Worm (Caenorhabditis elegans): Measurements from ENCODE around the gene arcp-1.
A peak's percentile ranks its signal among the peaks of the same experiment; 100 is the strongest.

arcp-1 gene

ce11 chrIII:3801379-3801894, 42.2 kb upstream of the arcp-1 start (continued):
- TF ChIP-seq nhr-102 (tag; optimal IDR thresholded peaks at IDR 0.05) = peak; percentile 83
- TF ChIP-seq attf-4 (tag; optimal IDR thresholded peaks at IDR 0.05) = no peak
- TF ChIP-seq tra-1 (GFP tag; IDR thresholded peaks at IDR 0.05) = peak; percentile 91
- peak; percentile 89 for TF ChIP-seq ceh-20 (GFP tag; IDR thresholded peaks at IDR 0.05)
- TF ChIP-seq nhr-42 (GFP tag; IDR thresholded peaks at IDR 0.05) = peak; percentile 90
- peak; percentile 4 for TF ChIP-seq unc-39 (tag; optimal IDR thresholded peaks at IDR 0.05)
- no peak for TF ChIP-seq daf-12 (tag; optimal IDR thresholded peaks at IDR 0.05)
- TF ChIP-seq ama-1 (optimal IDR thresholded peaks at IDR 0.05) = peak; percentile 74
- peak; percentile 97 for TF ChIP-seq nhr-11 (tag; optimal IDR thresholded peaks at IDR 0.05)
- peak in 1 of 2 experiments; percentile 99 for TF ChIP-seq unc-62 (GFP tag; optimal IDR thresholded peaks at IDR 0.05 in 1 of 2)
- TF ChIP-seq unc-62 (tag; optimal IDR thresholded peaks at IDR 0.05) = no peak
- TF ChIP-seq ctbp-1 (GFP tag; IDR thresholded peaks at IDR 0.05) = peak; percentile 96
- peak; percentile 86 for TF ChIP-seq zag-1 (tag; optimal IDR thresholded peaks at IDR 0.05)
- no peak for TF ChIP-seq ceh-44 (GFP tag; IDR thresholded peaks at IDR 0.05)
- peak; percentile 53; the same call in 1 of the 2 replicates for TF ChIP-seq madf-9 (GFP tag; conservative IDR thresholded peaks at IDR 0.05)
- TF ChIP-seq aha-1 (tag) = peak; percentile 100
- TF ChIP-seq nhr-10 (tag; optimal IDR thresholded peaks at IDR 0.05) = peak; percentile 96

ce11 chrIII:3800934-3801252, 41.7 kb upstream of the arcp-1 start:
- TF ChIP-seq zag-1 (tag; optimal IDR thresholded peaks at IDR 0.05) (no peak), fos-1 (tag; optimal IDR thresholded peaks at IDR 0.05) (no peak), daf-8 (GFP tag; IDR thresholded peaks at IDR 0.05) (no peak), nhr-6 (tag; optimal IDR thresholded peaks at IDR 0.05) (no peak), dmd-8 (GFP tag; IDR thresholded peaks at IDR 0.05) (no peak), jun-1 (tag; optimal IDR thresholded peaks at IDR 0.05) (no peak), nhr-28 (tag; optimal IDR thresholded peaks at IDR 0.05) (no peak), ztf-7 (tag; optimal IDR thresholded peaks at IDR 0.05) (no peak), nhr-42 (GFP tag; IDR thresholded peaks at IDR 0.05) (no peak), lin-15B (tag; optimal IDR thresholded peaks at IDR 0.05) (no peak), php-3 (GFP tag; IDR thresholded peaks at IDR 0.05) (no peak), hif-1 (tag; optimal IDR thresholded peaks at IDR 0.05) (no peak), rbr-2 (tag; optimal IDR thresholded peaks at IDR 0.05) (no peak), madf-9 (GFP tag; conservative IDR thresholded peaks at IDR 0.05) (no peak), ctbp-1 (GFP tag; IDR thresholded peaks at IDR 0.05) (no peak), saeg-2 (GFP tag; IDR thresholded peaks at IDR 0.05) (no peak), ceh-44 (GFP tag; IDR thresholded peaks at IDR 0.05) (no peak)

- TF ChIP-seq dve-1 (tag; optimal IDR thresholded peaks at IDR 0.05; ENCODE audit: insufficient read depth) = peak; percentile 36
- TF ChIP-seq dpl-1 (GFP tag; optimal IDR thresholded peaks at IDR 0.05) = no peak
- no peak for TF ChIP-seq ceh-28 (tag; optimal IDR thresholded peaks at IDR 0.05)
- TF ChIP-seq aha-1 (tag) = peak; percentile 83
- TF ChIP-seq mxl-3 (GFP tag; optimal IDR thresholded peaks at IDR 0.05) = peak; percentile 33
- TF ChIP-seq pqm-1 (tag; optimal IDR thresholded peaks at IDR 0.05) = peak; percentile 26
- TF ChIP-seq daf-16 (GFP tag; optimal IDR thresholded peaks at IDR 0.05) = no peak
- TF ChIP-seq daf-16 (tag; optimal IDR thresholded peaks at IDR 0.05) = peak; percentile 68
- peak in 1 of 2 experiments; percentile 90 for TF ChIP-seq unc-62 (GFP tag; optimal IDR thresholded peaks at IDR 0.05 in 1 of 2)
- TF ChIP-seq unc-62 (tag; optimal IDR thresholded peaks at IDR 0.05) = no peak
- TF ChIP-seq nhr-28 (tag; optimal IDR thresholded peaks at IDR 0.05) = peak; percentile 27
- TF ChIP-seq ceh-20 (GFP tag; IDR thresholded peaks at IDR 0.05) = no peak
- TF ChIP-seq hlh-11 (tag; optimal IDR thresholded peaks at IDR 0.05) = peak; percentile 23
These were observed 41.2 kb upstream of the arcp-1 start, which contains the start of gene mtm-3 for ce11 chrIII:3800240-3800933. mtm-3 (minus strand) TSS chrIII:3800467.

DNA sequence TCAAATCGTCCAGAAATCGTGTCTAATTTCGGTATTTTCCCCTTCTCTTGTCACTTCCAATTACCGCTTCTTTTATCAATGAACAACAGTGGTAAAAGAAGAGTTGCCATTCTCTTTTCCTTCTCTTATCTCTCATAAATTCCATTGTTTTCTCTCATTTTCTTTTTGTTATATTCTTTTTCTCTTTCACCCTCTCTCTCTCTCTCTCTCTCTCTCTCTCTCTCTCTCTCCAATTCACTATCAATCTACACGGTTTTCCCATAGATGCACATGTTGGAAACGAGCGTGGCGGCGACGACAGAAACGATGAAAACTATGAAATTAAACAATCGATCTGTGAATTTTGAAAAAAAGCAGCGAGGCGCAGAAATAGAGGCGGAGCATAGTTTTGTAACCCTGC, 40.0 kb upstream of the arcp-1 start:
- TF ChIP-seq daf-8 (GFP tag; IDR thresholded peaks at IDR 0.05) = no peak
- peak; percentile 40 for TF ChIP-seq dmd-6 (GFP tag; IDR thresholded peaks at IDR 0.05)
- peak; percentile 38 for TF ChIP-seq hlh-30 (tag; optimal IDR thresholded peaks at IDR 0.05; ENCODE audit: insufficient read depth)
- TF ChIP-seq skn-1 (tag; optimal IDR thresholded peaks at IDR 0.05) = no peak
- TF ChIP-seq hlh-11 (tag; optimal IDR thresholded peaks at IDR 0.05) = peak; percentile 77
- TF ChIP-seq tra-1 (GFP tag; IDR thresholded peaks at IDR 0.05) = no peak
- TF ChIP-seq mep-1 (tag; optimal IDR thresholded peaks at IDR 0.05) = peak; percentile 58
- peak; percentile 22 for TF ChIP-seq nhr-10 (tag; optimal IDR thresholded peaks at IDR 0.05)
- TF ChIP-seq mdl-1 (tag; optimal IDR thresholded peaks at IDR 0.05) = peak in 1 of 2 experiments; percentile 69
- TF ChIP-seq snpc-4 (tag; optimal IDR thresholded peaks at IDR 0.05) = no peak
- TF ChIP-seq sdz-12 (GFP tag; optimal IDR thresholded peaks at IDR 0.05) = no peak
- peak; percentile 46 for TF ChIP-seq pqm-1 (tag; optimal IDR thresholded peaks at IDR 0.05)
- TF ChIP-seq ama-1 (optimal IDR thresholded peaks at IDR 0.05) = no peak
- TF ChIP-seq T26A8.4 (GFP tag; IDR thresholded peaks at IDR 0.05) = no peak
- peak; percentile 79 for TF ChIP-seq mxl-3 (GFP tag; optimal IDR thresholded peaks at IDR 0.05)
- TF ChIP-seq F44E2.7 (GFP tag; IDR thresholded peaks at IDR 0.05) = no peak
- TF ChIP-seq arid-1 (GFP tag; conservative IDR thresholded peaks at IDR 0.05) = no peak

All from whole organism, L4 larva.